Worm (Caenorhabditis elegans): ENCODE results near the gene pck-1.
"Not testable (repeated sequence)": the region's sequence is repeated elsewhere in the genome, so short reads cannot be mapped to it uniquely, and the experiment has no call there.

pck-1 gene

DNA sequence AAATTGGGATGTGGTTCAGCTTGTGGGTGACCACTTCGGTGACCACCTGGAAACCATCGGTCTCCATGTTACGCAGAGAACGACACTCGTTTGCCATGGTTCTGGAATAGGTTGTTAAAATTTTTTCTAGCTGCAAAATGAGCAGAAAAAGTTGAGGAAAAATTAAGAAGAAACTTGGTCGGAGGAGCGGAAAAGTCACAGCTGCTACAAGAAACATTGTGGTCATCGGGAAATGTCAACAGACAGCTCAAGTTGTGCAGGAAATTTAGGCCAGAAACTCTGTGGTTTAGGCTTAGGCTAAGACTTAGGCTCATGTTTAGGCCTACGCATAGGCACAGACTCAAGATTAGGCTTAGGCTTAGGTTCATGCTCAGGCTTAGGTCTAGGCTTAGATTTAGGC, at the start of gene pck-1:
TSS of gene pck-1 (minus strand) at position 101 of the 400 bp plus-strand sequence.
- TF ChIP-seq ama-1 (optimal IDR thresholded peaks at IDR 0.05) (peak; percentile 55), ama-1 (GFP tag; optimal IDR thresholded peaks at IDR 0.05) (no peak), nfyb-1 (GFP tag; IDR thresholded peaks at IDR 0.05) (0 out of 2 replicates have a peak, but pooled peaks have one; percentile 16), cebp-2 (GFP tag; IDR thresholded peaks at IDR 0.05) (no peak)

DNA sequence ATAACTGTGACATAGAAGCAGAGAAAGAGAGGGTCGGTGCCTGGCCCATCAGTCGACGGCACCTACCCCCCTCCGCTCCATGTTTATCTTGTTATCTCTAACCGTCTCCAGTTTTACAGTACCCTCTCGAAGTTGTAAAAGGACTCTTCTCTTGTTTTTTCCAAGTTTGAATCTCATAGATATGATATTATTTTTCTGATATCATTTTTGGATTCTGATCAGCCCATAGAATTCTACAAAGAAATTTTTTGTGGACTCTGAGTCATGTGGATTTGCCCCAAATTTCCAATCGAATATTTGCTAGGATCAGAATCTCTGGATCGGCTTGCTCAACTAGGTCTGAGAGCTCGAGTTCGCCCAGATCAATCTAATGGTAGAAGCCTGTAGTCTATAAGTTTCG, 48.5 kb upstream of the pck-1 start, which contains the start of gene C29F9.6:
TSS of gene C29F9.6 (plus strand) at position 301 of the 400 bp plus-strand sequence.
- TF ChIP-seq nhr-179 (tag; optimal IDR thresholded peaks at IDR 0.05) (no peak), ZK185.1 (tag; optimal IDR thresholded peaks at IDR 0.05; ENCODE audit: poor library complexity, severe bottlenecking) (no peak), hrde-1 (tag; optimal IDR thresholded peaks at IDR 0.05; ENCODE audit: borderline replicate concordance) (no peak), chd-7 (tag; optimal IDR thresholded peaks at IDR 0.05) (no peak), nfya-1 (tag; optimal IDR thresholded peaks at IDR 0.05; ENCODE audit: borderline replicate concordance, insufficient read depth) (no peak), nhr-120 (GFP tag; IDR thresholded peaks at IDR 0.05) (no peak), hsf-1 (GFP tag; IDR thresholded peaks at IDR 0.05) (no peak), nhr-80 (tag; optimal IDR thresholded peaks at IDR 0.05) (no peak), egl-44 (GFP tag; IDR thresholded peaks at IDR 0.05) (no peak), snpc-3.4 (tag; optimal IDR thresholded peaks at IDR 0.05) (no peak), Y56A3A.18 (GFP tag; IDR thresholded peaks at IDR 0.05) (no peak)

DNA sequence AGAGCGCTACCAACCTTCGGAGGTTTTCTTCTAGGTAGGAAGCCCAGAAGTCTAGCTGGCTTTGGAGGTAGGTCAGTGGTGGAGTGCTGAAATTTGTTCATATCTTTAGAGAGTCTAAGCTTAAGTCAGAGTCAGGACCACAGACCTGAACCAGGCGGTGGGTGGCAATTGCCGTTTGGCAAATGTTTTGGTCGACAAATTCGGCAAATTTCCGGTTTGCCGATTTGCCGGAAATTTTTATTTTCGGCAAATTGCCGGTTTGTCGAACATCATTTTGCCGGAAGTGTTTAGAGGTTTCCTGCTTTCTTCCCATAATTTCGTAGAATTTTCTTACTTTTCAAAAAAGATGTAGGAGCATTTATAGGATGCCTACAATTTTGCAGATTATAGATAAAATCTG, 32.8 kb upstream of the pck-1 start, which contains the start of gene C29F9.9:
TSS of gene C29F9.9 (minus strand) at position 101 of the 400 bp plus-strand sequence.
- TF ChIP-seq ama-1 (optimal IDR thresholded peaks at IDR 0.05); ama-1 (GFP tag; optimal IDR thresholded peaks at IDR 0.05); madf-6 (GFP tag; IDR thresholded peaks at IDR 0.05); egl-44 (GFP tag; IDR thresholded peaks at IDR 0.05): not testable (repeated sequence)

- TF ChIP-seq lin-40 (tag; optimal IDR thresholded peaks at IDR 0.05); K11D2.4 (GFP tag; IDR thresholded peaks at IDR 0.05); mel-28 (tag; optimal IDR thresholded peaks at IDR 0.05; ENCODE audit: borderline replicate concordance): not testable (repeated sequence)
Measured at ce11 chrIII:97018-97417, 31.0 kb upstream of the pck-1 start, which contains the start of gene C29F9.8. TSS of gene C29F9.8 (minus strand) at chrIII:97118.

ce11 chrIII:96196-96595, 30.1 kb upstream of the pck-1 start:
- no peak for TF ChIP-seq unc-62 (GFP tag; optimal IDR thresholded peaks at IDR 0.05)
- TF ChIP-seq F49E8.2 (tag; optimal IDR thresholded peaks at IDR 0.05; ENCODE audit: insufficient read depth), result no peak
- no peak for TF ChIP-seq cebp-1 (GFP tag; IDR thresholded peaks at IDR 0.05)
- peak; percentile 0 for TF ChIP-seq cebp-1 (tag; optimal IDR thresholded peaks at IDR 0.05)
- TF ChIP-seq lin-40 (tag; optimal IDR thresholded peaks at IDR 0.05), result no peak
- TF ChIP-seq hmg-1.2 (GFP tag; IDR thresholded peaks at IDR 0.05), result peak; percentile 90

DNA sequence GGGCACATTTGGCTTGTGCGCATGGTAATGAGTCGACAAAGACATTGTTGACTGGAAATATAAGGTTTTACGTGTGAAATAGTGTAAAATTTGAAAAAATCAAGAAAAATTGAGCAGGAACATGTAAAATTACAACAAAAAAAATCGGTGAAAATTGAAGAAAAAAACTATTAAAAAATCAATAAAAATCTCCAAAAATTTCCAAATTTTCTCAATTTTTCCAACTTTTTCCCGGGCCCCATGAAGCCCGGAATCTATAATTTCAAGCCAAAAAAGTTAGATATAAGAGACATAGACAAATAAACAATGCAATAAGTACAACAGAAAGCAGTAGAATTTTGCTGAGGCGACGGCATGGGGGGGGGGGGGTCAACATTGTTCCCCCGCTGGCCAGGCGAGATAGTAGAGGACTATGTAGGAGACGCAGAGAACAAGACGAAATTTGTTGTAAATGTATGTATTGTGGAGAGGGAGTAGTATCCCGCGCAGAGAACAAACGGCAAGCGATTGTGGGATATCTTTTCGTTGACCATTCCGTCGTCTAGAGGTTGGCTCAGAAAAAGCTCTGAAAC, 28.8 kb upstream of the pck-1 start, which contains the start of gene pat-4:
TSS of gene pat-4 (minus strand) at position 51 of the 572 bp plus-strand sequence.
- TF ChIP-seq attf-3 (GFP tag; conservative IDR thresholded peaks at IDR 0.05) (no peak), cebp-1 (GFP tag; IDR thresholded peaks at IDR 0.05) (no peak), cebp-1 (tag; optimal IDR thresholded peaks at IDR 0.05) (peak; percentile 42), hmg-1.2 (GFP tag; IDR thresholded peaks at IDR 0.05) (peak; percentile 88), B0261.1 (tag; optimal IDR thresholded peaks at IDR 0.05) (no peak)

DNA sequence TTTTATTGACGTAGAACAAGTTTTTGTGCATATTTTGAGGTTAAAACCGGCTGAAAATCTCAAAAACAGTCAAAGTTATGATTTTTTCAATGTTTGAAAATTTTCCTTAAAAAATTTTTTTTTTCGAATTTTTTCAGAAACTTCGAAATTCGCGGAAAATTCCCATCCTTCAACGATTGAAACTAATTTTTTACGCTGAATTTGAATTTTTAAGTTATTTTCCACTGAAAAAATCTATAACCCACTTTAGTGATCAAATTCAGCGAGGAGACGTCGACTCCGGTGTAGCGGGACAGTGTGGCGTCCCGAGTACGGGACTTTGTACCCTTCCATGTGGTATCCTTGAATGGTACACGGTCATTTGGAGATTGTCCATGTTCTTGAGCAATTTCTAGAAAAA, 26.2 kb upstream of the pck-1 start:
- no peak for TF ChIP-seq T26A5.8 (tag; optimal IDR thresholded peaks at IDR 0.05)
- TF ChIP-seq F33H1.4 (GFP tag; IDR thresholded peaks at IDR 0.05), result no peak
- no peak for TF ChIP-seq ekl-4 (GFP tag; IDR thresholded peaks at IDR 0.05)
- TF ChIP-seq tlf-1 (GFP tag; optimal IDR thresholded peaks at IDR 0.05), result no peak
- no peak for TF ChIP-seq aptf-3 (GFP tag; IDR thresholded peaks at IDR 0.05)
- TF ChIP-seq F39B2.1 (GFP tag; IDR thresholded peaks at IDR 0.05), result no peak
- TF ChIP-seq B0336.3 (GFP tag; IDR thresholded peaks at IDR 0.05), result no peak
- no peak for TF ChIP-seq ztf-6 (GFP tag; IDR thresholded peaks at IDR 0.05)
- TF ChIP-seq pbrm-1 (GFP tag; IDR thresholded peaks at IDR 0.05), result no peak
- TF ChIP-seq egl-18 (GFP tag; IDR thresholded peaks at IDR 0.05), result no peak
- no peak for TF ChIP-seq nfya-1 (tag; optimal IDR thresholded peaks at IDR 0.05; ENCODE audit: borderline replicate concordance, insufficient read depth)
